Worm (Caenorhabditis elegans): ENCODE data around the gene ZK1307.2.
A peak's percentile ranks its signal among the peaks of the same experiment; 100 is the strongest.

ZK1307.2 gene

DNA sequence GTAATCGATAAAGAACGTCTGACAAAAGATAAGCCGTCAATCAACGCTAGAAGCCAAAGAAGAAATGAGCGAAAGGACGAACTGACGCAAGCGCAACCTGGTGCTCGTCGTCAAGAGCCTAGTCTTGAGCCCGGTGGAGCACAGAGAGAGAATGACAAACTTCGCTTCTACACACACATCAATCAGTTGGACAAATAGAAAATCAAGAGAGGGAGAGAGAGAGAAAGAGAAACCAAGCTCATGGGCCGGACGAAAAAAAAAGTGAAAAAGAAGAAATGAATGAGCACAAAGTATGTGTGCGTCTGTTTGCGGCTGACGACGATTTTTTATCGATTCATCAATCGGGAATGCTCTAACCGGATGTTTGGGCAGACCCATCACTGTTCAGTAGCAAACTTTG lies 32.6 kb downstream of the ZK1307.2 start (continued):
- TF ChIP-seq nhr-85 (tag), result no peak
- peak; percentile 15 for TF ChIP-seq nhr-19 (GFP tag; conservative IDR thresholded peaks at IDR 0.05)
- no peak for TF ChIP-seq mef-2 (tag; optimal IDR thresholded peaks at IDR 0.05)
- no peak for TF ChIP-seq egl-13 (tag; optimal IDR thresholded peaks at IDR 0.05)
- peak; percentile 14 for TF ChIP-seq snu-23 (GFP tag; optimal IDR thresholded peaks at IDR 0.05)
- no peak for TF ChIP-seq sptf-1 (tag; optimal IDR thresholded peaks at IDR 0.05)
- peak; percentile 2 for TF ChIP-seq C16A3.4 (tag; optimal IDR thresholded peaks at IDR 0.05)
- no peak for TF ChIP-seq irx-1 (tag; optimal IDR thresholded peaks at IDR 0.05)
- no peak for TF ChIP-seq ceh-88 (GFP tag; IDR thresholded peaks at IDR 0.05)
- TF ChIP-seq hpl-2 (GFP tag; optimal IDR thresholded peaks at IDR 0.05), result no peak

DNA sequence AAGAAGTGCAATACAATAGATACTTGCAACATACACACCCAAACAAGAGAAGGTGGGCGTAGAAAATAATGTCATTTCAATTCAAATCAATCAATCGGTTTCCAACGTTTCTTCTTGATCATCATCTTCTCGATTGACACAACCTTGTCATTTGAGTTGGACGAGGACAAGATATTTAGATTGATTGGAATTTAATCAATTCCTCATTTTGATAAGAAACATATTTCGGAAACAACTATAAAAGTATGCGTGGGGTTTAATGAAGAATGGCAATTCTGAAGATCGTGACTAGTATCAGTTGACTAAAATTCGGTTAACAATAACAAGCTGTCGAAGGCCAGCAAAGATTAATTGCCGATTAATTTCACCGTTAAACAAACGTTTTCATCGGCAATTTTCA lies 33.1 kb downstream of the ZK1307.2 start:
- no peak for TF ChIP-seq nhr-19 (GFP tag; conservative IDR thresholded peaks at IDR 0.05)
- no peak for TF ChIP-seq ceh-90 (tag; optimal IDR thresholded peaks at IDR 0.05)
- TF ChIP-seq nhr-90 (tag; optimal IDR thresholded peaks at IDR 0.05; ENCODE audit: poor library complexity), result no peak
- peak; percentile 37 for TF ChIP-seq vab-15 (tag; optimal IDR thresholded peaks at IDR 0.05)
- TF ChIP-seq nhr-85 (tag), result peak; percentile 91
- TF ChIP-seq nhr-71 (tag; optimal IDR thresholded peaks at IDR 0.05), result peak; percentile 11
- no peak for TF ChIP-seq ceh-8 (GFP tag; optimal IDR thresholded peaks at IDR 0.05)
- peak; percentile 39 for TF ChIP-seq mep-1 (tag; optimal IDR thresholded peaks at IDR 0.05)
- TF ChIP-seq nhr-20 (tag; optimal IDR thresholded peaks at IDR 0.05), result peak; percentile 13
- no peak for TF ChIP-seq sox-4 (tag; optimal IDR thresholded peaks at IDR 0.05)
- no peak for TF ChIP-seq lin-39 (tag; optimal IDR thresholded peaks at IDR 0.05)
- no peak for TF ChIP-seq F16B12.6 (tag; optimal IDR thresholded peaks at IDR 0.05)
- TF ChIP-seq unc-98 (GFP tag; IDR thresholded peaks at IDR 0.05), result no peak
- TF ChIP-seq mab-9 (GFP tag; IDR thresholded peaks at IDR 0.05), result no peak
- peak in 1 of 2 experiments; percentile 39 for TF ChIP-seq lsy-2 (tag; optimal IDR thresholded peaks at IDR 0.05)
- TF ChIP-seq mef-2 (tag; optimal IDR thresholded peaks at IDR 0.05), result no peak
- no peak for TF ChIP-seq pax-3 (tag; optimal IDR thresholded peaks at IDR 0.05)
- peak; percentile 36 for TF ChIP-seq blmp-1 (tag; optimal IDR thresholded peaks at IDR 0.05)
- no peak for TF ChIP-seq efl-1 (optimal IDR thresholded peaks at IDR 0.05)
- TF ChIP-seq efl-1 (GFP tag; optimal IDR thresholded peaks at IDR 0.05 in 1 of 2), result peak in 1 of 2 experiments; percentile 40
- no peak for TF ChIP-seq nhr-11 (tag; optimal IDR thresholded peaks at IDR 0.05)
- peak; percentile 56 for TF ChIP-seq lin-14 (GFP tag; optimal IDR thresholded peaks at IDR 0.05)
- peak in 1 of 2 experiments; percentile 29 for TF ChIP-seq lin-35 (GFP tag; optimal IDR thresholded peaks at IDR 0.05)
- no peak for TF ChIP-seq hlh-17 (GFP tag; optimal IDR thresholded peaks at IDR 0.05; ENCODE audit: borderline replicate concordance)
- peak; percentile 51 for TF ChIP-seq unc-130 (tag; optimal IDR thresholded peaks at IDR 0.05)
- no peak for TF ChIP-seq grh-1 (GFP tag; IDR thresholded peaks at IDR 0.05)
- TF ChIP-seq unc-30 (tag; optimal IDR thresholded peaks at IDR 0.05), result no peak
- no peak for TF ChIP-seq nhr-47 (tag; optimal IDR thresholded peaks at IDR 0.05)
- TF ChIP-seq snu-23 (GFP tag; optimal IDR thresholded peaks at IDR 0.05), result peak; percentile 47
- no peak for TF ChIP-seq fkh-10 (GFP tag; optimal IDR thresholded peaks at IDR 0.05)
- peak; percentile 10 for TF ChIP-seq tbx-2 (tag; optimal IDR thresholded peaks at IDR 0.05)
- no peak for TF ChIP-seq dpl-1 (GFP tag; optimal IDR thresholded peaks at IDR 0.05)
- TF ChIP-seq zip-4 (GFP tag; optimal IDR thresholded peaks at IDR 0.05), result no peak
- TF ChIP-seq Y116A8C.19 (tag; optimal IDR thresholded peaks at IDR 0.05; ENCODE audit: borderline replicate concordance), result no peak
- TF ChIP-seq mdl-1 (tag; optimal IDR thresholded peaks at IDR 0.05), result no peak
- no peak for TF ChIP-seq nhr-84 (tag; optimal IDR thresholded peaks at IDR 0.05)
- peak in 5 of 6 experiments; percentile 41 to 89 (median 65) for TF ChIP-seq elt-3 (tag; optimal IDR thresholded peaks at IDR 0.05)
- no peak for TF ChIP-seq ceh-88 (GFP tag; IDR thresholded peaks at IDR 0.05)
- TF ChIP-seq unc-86 (tag; optimal IDR thresholded peaks at IDR 0.05), result no peak
- TF ChIP-seq ces-1 (GFP tag; optimal IDR thresholded peaks at IDR 0.05), result no peak
- TF ChIP-seq lir-3 (tag; optimal IDR thresholded peaks at IDR 0.05; ENCODE audit: poor library complexity), result no peak
- TF ChIP-seq ceh-82 (tag; optimal IDR thresholded peaks at IDR 0.05), result no peak
- TF ChIP-seq C34B4.2 (tag; optimal IDR thresholded peaks at IDR 0.05), result no peak
- TF ChIP-seq sptf-1 (tag; optimal IDR thresholded peaks at IDR 0.05), result no peak
- TF ChIP-seq C16A3.4 (tag; optimal IDR thresholded peaks at IDR 0.05), result peak; percentile 22
- no peak for TF ChIP-seq efl-3 (GFP tag; optimal IDR thresholded peaks at IDR 0.05)
- no peak for TF ChIP-seq xbp-1 (tag; optimal IDR thresholded peaks at IDR 0.05)
- TF ChIP-seq irx-1 (tag; optimal IDR thresholded peaks at IDR 0.05), result no peak

Measured in whole organism, L1 larva.